Worm (Caenorhabditis elegans): Measurements from ENCODE around the gene clc-18.

ce11 chrV:4122415-4122814 lies 12.6 kb upstream of the clc-18 start, which contains the start of gene phat-5:
- TF ChIP-seq lir-3 (tag; optimal IDR thresholded peaks at IDR 0.05; ENCODE audit: poor library complexity) (no peak), jun-1 (tag; optimal IDR thresholded peaks at IDR 0.05) (no peak), nhr-85 (tag) (no peak), unc-130 (tag; optimal IDR thresholded peaks at IDR 0.05) (no peak), ces-1 (GFP tag; optimal IDR thresholded peaks at IDR 0.05) (no peak), lin-39 (tag; optimal IDR thresholded peaks at IDR 0.05) (no peak), tbx-2 (tag; optimal IDR thresholded peaks at IDR 0.05) (no peak)
